Fruit fly (Drosophila melanogaster): ENCODE measurements around the gene CG13070.

- TF ChIP-seq CG8478 (optimal IDR thresholded peaks at IDR 0.05) (no peak), CTCF (optimal IDR thresholded peaks at IDR 0.05) (no peak)
Measured at dm6 chr3L:16283821-16284220, 20.7 kb downstream of the CG13070 start, which contains the start of gene CG13048.

Data from S2 (cell line).